Fruit fly (Drosophila melanogaster) whole organism, pupa: ENCODE measurements around the gene LManIV.

Experiments used
- CG4496 ChIP-seq: fragments of 200-800 bp; sonication (Bioruptor generic); IDR thresholded peaks from 3 replicates; pipeline ENCODE4 v1.3.6; 2022; ENCODE audit warnings: missing biosample characterization, missing genetic modification characterization
- Ets98B ChIP-seq: fragments of 200-800 bp; sonication (Bioruptor generic); IDR thresholded peaks from 2 replicates; pipeline ENCODE4 v1.3.6; 2022; ENCODE audit warnings: missing biosample characterization, missing genetic modification characterization
- Pif1B ChIP-seq: fragments of 200-800 bp; sonication (Bioruptor generic); optimal IDR thresholded peaks from 3 replicates; lab custom pipeline; 2016; ENCODE audit warnings: missing biosample characterization, missing genetic modification characterization
- fd96Ca ChIP-seq: fragments of 200-800 bp; sonication (Bioruptor generic); IDR thresholded peaks from 3 replicates; pipeline ENCODE4 v1.3.6; 2022; ENCODE audit warnings: missing biosample characterization, missing genetic modification characterization
- gl ChIP-seq: fragments of 200-800 bp; sonication (Bioruptor generic); optimal IDR thresholded peaks from 2 replicates; lab custom pipeline; 2018; ENCODE audit warnings: missing biosample characterization, mild to moderate bottlenecking, missing genetic modification characterization
- rn ChIP-seq: fragments of 200-800 bp; sonication (Bioruptor generic); IDR thresholded peaks from 2 replicates; pipeline ENCODE4 v1.3.6; 2022; ENCODE audit warnings: missing biosample characterization, missing genetic modification characterization

dm6 chr2L:8776163-8776562 lies 4.0 kb upstream of the LManIV start, which contains the start of gene LManV:
- no peak for TF ChIP-seq rn (GFP tag; lab: Robert Waterston, UW)
- TF ChIP-seq CG4496 (GFP tag; lab: Robert Waterston, UW): no peak
- no peak for TF ChIP-seq fd96Ca (GFP tag; lab: Robert Waterston, UW)
- no peak for TF ChIP-seq Ets98B (GFP tag; lab: Robert Waterston, UW)
- TF ChIP-seq Pif1B: no peak
- no peak for TF ChIP-seq gl
